Worm (Caenorhabditis elegans): ENCODE data around the gene his-31.
A peak's percentile ranks its signal among the peaks of the same experiment; 100 is the strongest.

Gene his-31

ce11 chrIV:8303668-8304067 is 30.1 kb downstream of the his-31 start, which contains the start of gene vha-5:
Gene vha-5, plus strand, starts transcription at chrIV:8303968.
- TF ChIP-seq dmd-6 (GFP tag; IDR thresholded peaks at IDR 0.05) = no peak
- no peak for TF ChIP-seq lsy-2 (tag; optimal IDR thresholded peaks at IDR 0.05)
- TF ChIP-seq lin-29 (GFP tag; IDR thresholded peaks at IDR 0.05) = no peak
- no peak for TF ChIP-seq attf-4 (tag; optimal IDR thresholded peaks at IDR 0.05)
- no peak for TF ChIP-seq aha-1 (tag)
- no peak for TF ChIP-seq skn-1 (tag; optimal IDR thresholded peaks at IDR 0.05)
- no peak for TF ChIP-seq fkh-10 (GFP tag; optimal IDR thresholded peaks at IDR 0.05)
- TF ChIP-seq pqm-1 (tag; optimal IDR thresholded peaks at IDR 0.05) = no peak
- TF ChIP-seq Y75B8A.6 (GFP tag; IDR thresholded peaks at IDR 0.05) = no peak
- no peak for TF ChIP-seq nhr-11 (tag; optimal IDR thresholded peaks at IDR 0.05)
- TF ChIP-seq lir-3 (tag; optimal IDR thresholded peaks at IDR 0.05) = no peak
- TF ChIP-seq lin-13 (GFP tag; optimal IDR thresholded peaks at IDR 0.05) = no peak
- no peak for TF ChIP-seq lin-15B (tag; optimal IDR thresholded peaks at IDR 0.05)

ce11 chrIV:8302648-8303161 is 31.1 kb downstream of the his-31 start:
- TF ChIP-seq unc-62 (GFP tag; optimal IDR thresholded peaks at IDR 0.05 in 1 of 2) = peak in 1 of 2 experiments; percentile 20
- no peak for TF ChIP-seq unc-62 (tag; optimal IDR thresholded peaks at IDR 0.05)
- TF ChIP-seq gei-8 (GFP tag; optimal IDR thresholded peaks at IDR 0.05) = no peak

ce11 chrIV:8301925-8302324 is 31.9 kb downstream of the his-31 start:
- TF ChIP-seq zip-11 (GFP tag; IDR thresholded peaks at IDR 0.05) (no peak), madf-5 (GFP tag; IDR thresholded peaks at IDR 0.05) (no peak), attf-4 (tag; optimal IDR thresholded peaks at IDR 0.05) (no peak), snpc-1.2 (GFP tag; IDR thresholded peaks at IDR 0.05) (no peak), nhr-42 (GFP tag; IDR thresholded peaks at IDR 0.05) (no peak), Y105C5A.15 (GFP tag; IDR thresholded peaks at IDR 0.05) (no peak), lin-29 (GFP tag; IDR thresholded peaks at IDR 0.05) (no peak), unc-62 (GFP tag; optimal IDR thresholded peaks at IDR 0.05 in 1 of 2) (peak in 1 of 2 experiments; percentile 88), unc-62 (tag; optimal IDR thresholded peaks at IDR 0.05) (no peak), ceh-82 (tag; optimal IDR thresholded peaks at IDR 0.05) (no peak), ZK337.2 (GFP tag; IDR thresholded peaks at IDR 0.05) (no peak), nhr-25 (tag; optimal IDR thresholded peaks at IDR 0.05; ENCODE audit: borderline replicate concordance, insufficient read depth) (peak; percentile 78), spr-3 (GFP tag; optimal IDR thresholded peaks at IDR 0.05) (no peak), ceh-62 (tag; optimal IDR thresholded peaks at IDR 0.05) (no peak), mdl-1 (tag; optimal IDR thresholded peaks at IDR 0.05) (peak in 1 of 2 experiments; percentile 62), lin-15B (tag; optimal IDR thresholded peaks at IDR 0.05) (no peak), arid-1 (GFP tag; conservative IDR thresholded peaks at IDR 0.05) (no peak), dpl-1 (GFP tag; optimal IDR thresholded peaks at IDR 0.05) (no peak), lir-3 (tag; optimal IDR thresholded peaks at IDR 0.05) (no peak), hif-1 (tag; optimal IDR thresholded peaks at IDR 0.05) (no peak), nhr-11 (tag; optimal IDR thresholded peaks at IDR 0.05) (peak; percentile 12), nhr-237 (tag; optimal IDR thresholded peaks at IDR 0.05) (no peak), dmd-6 (GFP tag; IDR thresholded peaks at IDR 0.05) (no peak), ceh-20 (GFP tag; IDR thresholded peaks at IDR 0.05) (no peak), mxl-2 (GFP tag; conservative IDR thresholded peaks at IDR 0.05) (no peak), hlh-11 (tag; optimal IDR thresholded peaks at IDR 0.05) (peak; percentile 41), lim-7 (GFP tag; IDR thresholded peaks at IDR 0.05) (no peak), daf-12 (tag; optimal IDR thresholded peaks at IDR 0.05) (no peak), nhr-28 (tag; optimal IDR thresholded peaks at IDR 0.05) (peak; percentile 93), mxl-3 (GFP tag; optimal IDR thresholded peaks at IDR 0.05) (peak; percentile 62), jun-1 (tag; optimal IDR thresholded peaks at IDR 0.05) (no peak), snpc-4 (tag; optimal IDR thresholded peaks at IDR 0.05) (no peak), egl-27 (tag; optimal IDR thresholded peaks at IDR 0.05) (no peak), zag-1 (tag; optimal IDR thresholded peaks at IDR 0.05) (no peak), zfp-2 (tag; optimal IDR thresholded peaks at IDR 0.05) (no peak), mep-1 (tag; optimal IDR thresholded peaks at IDR 0.05) (peak; percentile 57), daf-16 (GFP tag; optimal IDR thresholded peaks at IDR 0.05) (no peak), daf-16 (tag; optimal IDR thresholded peaks at IDR 0.05) (no peak)

All from whole organism, L4 larva.